Worm (Caenorhabditis elegans): ENCODE data around the gene Y57G11C.499.

DNA sequence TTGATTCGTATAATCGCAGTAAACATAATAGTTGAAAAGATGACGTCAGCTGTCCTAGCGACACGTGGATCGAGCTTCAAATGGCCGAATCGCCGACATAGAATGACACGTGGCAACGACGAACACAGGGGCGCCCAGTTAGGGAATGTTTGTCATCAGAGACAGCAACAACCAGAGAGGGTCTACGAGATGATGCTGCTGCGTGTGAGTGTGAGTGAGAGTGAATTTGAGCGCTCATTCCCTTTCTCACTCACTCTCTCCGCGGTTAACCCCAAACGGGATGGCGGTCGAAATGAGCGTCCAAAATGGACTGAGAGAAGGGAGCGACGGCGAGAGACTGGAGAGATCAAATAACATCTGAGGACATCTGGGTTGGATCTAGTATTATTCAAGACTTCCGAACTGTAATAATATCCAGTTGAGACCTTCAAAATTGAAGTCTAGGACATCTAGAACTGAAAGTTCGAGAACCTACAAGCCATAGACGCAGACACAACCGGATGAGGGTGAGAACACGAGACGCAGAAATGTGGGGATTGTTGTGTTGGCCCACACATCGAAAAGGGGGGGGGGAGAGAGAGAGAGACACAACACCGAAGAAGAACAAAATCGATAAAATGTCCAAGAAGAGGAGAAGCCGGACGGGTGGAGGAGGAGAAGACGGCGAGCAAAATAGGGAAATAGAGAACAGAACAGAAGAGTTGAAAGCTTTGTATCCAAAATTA, 39.3 kb upstream of the Y57G11C.499 start:
- peak; percentile 86 for TF ChIP-seq T22C8.4 (GFP tag; IDR thresholded peaks at IDR 0.05)
- no peak for TF ChIP-seq klf-2 (GFP tag; conservative IDR thresholded peaks at IDR 0.05)
- TF ChIP-seq ztf-29 (GFP tag; IDR thresholded peaks at IDR 0.05) = peak; percentile 78; the same call in 1 of the 2 replicates
- no peak for TF ChIP-seq ref-1 (GFP tag; conservative IDR thresholded peaks at IDR 0.05)
- TF ChIP-seq flt-1 (GFP tag; IDR thresholded peaks at IDR 0.05) = no peak
- no peak for TF ChIP-seq ztf-23 (GFP tag; IDR thresholded peaks at IDR 0.05)
- TF ChIP-seq cog-1 (tag; optimal IDR thresholded peaks at IDR 0.05) = peak; percentile 54
- no peak for TF ChIP-seq tab-1 (GFP tag; IDR thresholded peaks at IDR 0.05)
